Worm (Caenorhabditis elegans) whole organism, early embryonic: ENCODE results near the gene C04G6.2.

Experiments
- B0310.2 ChIP-seq: sonication (generic microtip); optimal IDR thresholded peaks from 2 replicates; lab custom pipeline; 2016; ENCODE audit warnings: mild to moderate bottlenecking, missing genetic modification characterization, missing compliant biosample characterization
- F13C5.2 ChIP-seq: sonication (generic microtip); optimal IDR thresholded peaks from 2 replicates; lab custom pipeline; 2017; ENCODE audit warnings: mild to moderate bottlenecking, missing genetic modification characterization, inconsistent platforms, missing compliant biosample characterization
- ama-1 ChIP-seq: fragments of 150-350 bp; optimal IDR thresholded peaks from 2 replicates; lab custom pipeline; 2014
- ceh-13 ChIP-seq: fragments of 200-800 bp; sonication (Bioruptor generic); optimal IDR thresholded peaks from 2 replicates; lab custom pipeline; 2018; ENCODE audit warnings: mild to moderate bottlenecking, missing genetic modification characterization, missing compliant biosample characterization
- ceh-36 ChIP-seq: sonication (generic microtip); optimal IDR thresholded peaks from 2 replicates; lab custom pipeline; 2016; ENCODE audit warnings: missing genetic modification characterization, inconsistent platforms, missing compliant biosample characterization
- ets-7 ChIP-seq: sonication (generic microtip); optimal IDR thresholded peaks from 2 replicates; lab custom pipeline; 2016; ENCODE audit warnings: missing genotype, missing genetic modification characterization, missing compliant biosample characterization
- flt-1 ChIP-seq: fragments of 200-800 bp; sonication (Bioruptor generic); IDR thresholded peaks from 2 replicates; pipeline ENCODE4 v1.3.6; 2022; ENCODE audit warnings: missing genetic modification characterization, missing compliant biosample characterization
- hmbx-1 ChIP-seq: sonication (generic microtip); optimal IDR thresholded peaks from 2 replicates; lab custom pipeline; 2016; ENCODE audit warnings: mild to moderate bottlenecking, missing genetic modification characterization, missing compliant biosample characterization
- hmg-4 ChIP-seq: fragments of 200-800 bp; sonication (Bioruptor generic); optimal IDR thresholded peaks from 2 replicates; lab custom pipeline; 2018; ENCODE audit warnings: mild to moderate bottlenecking, missing genetic modification characterization, missing compliant biosample characterization
- hnd-1 ChIP-seq: sonication (generic microtip); optimal IDR thresholded peaks from 2 replicates; lab custom pipeline; 2016; ENCODE audit warnings: missing genetic modification characterization, missing compliant biosample characterization
- tbx-11 ChIP-seq: fragments of 200-800 bp; sonication (Bioruptor generic); IDR thresholded peaks from 2 replicates; pipeline ENCODE4 v1.3.6; 2022; ENCODE audit warnings: missing genetic modification characterization, missing compliant biosample characterization
- tra-4 ChIP-seq: sonication (generic microtip); optimal IDR thresholded peaks from 2 replicates; lab custom pipeline; 2017; ENCODE audit warnings: missing genetic modification characterization, missing compliant biosample characterization

DNA sequence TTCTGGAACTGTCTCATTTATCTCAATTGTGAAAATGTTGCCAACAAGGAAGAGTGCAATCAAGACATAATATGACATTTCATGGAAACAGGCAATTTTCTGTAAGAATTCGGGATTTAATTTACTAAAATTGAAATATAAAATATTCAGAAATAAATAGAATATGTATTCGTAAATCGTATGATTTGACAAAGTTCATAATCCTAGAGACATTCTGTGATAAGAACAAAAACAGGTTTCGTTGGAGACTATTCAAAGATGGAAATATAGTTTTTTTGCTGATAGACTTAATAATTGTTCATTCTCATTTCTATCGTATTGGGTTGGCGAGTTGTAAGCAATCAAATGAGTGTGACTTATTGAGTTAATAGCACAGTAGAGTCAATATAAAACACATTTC lies 35.0 kb upstream of the C04G6.2 start, which contains the start of gene C27A2.12:
- TF ChIP-seq flt-1 (GFP tag; lab: Robert Waterston, UW): no peak
- no peak for TF ChIP-seq ama-1 (lab: Kevin White, UChicago)
- no peak for TF ChIP-seq tbx-11 (GFP tag; lab: Robert Waterston, UW)
- TF ChIP-seq ets-7: no peak
- no peak for TF ChIP-seq hmbx-1
- TF ChIP-seq B0310.2 (tag; lab: Kevin White, UChicago): no peak
- TF ChIP-seq ceh-36: no peak
- no peak for TF ChIP-seq ceh-13
- no peak for TF ChIP-seq tra-4
- TF ChIP-seq hnd-1 (tag; lab: Kevin White, UChicago): no peak
- TF ChIP-seq hmg-4: no peak
- TF ChIP-seq F13C5.2: no peak
